Fruit fly (Drosophila melanogaster) whole organism, wandering third instar larva: ENCODE measurements around the gene Acp95EF.

Experiments
- Abd-B ChIP-seq: fragments of >200 bp; optimal IDR thresholded peaks from 2 replicates; lab custom pipeline; 2017; ENCODE audit warnings: missing biosample characterization, missing genetic modification characterization
- CG32264 ChIP-seq: fragments of 200-800 bp; sonication (Bioruptor generic); optimal IDR thresholded peaks from 2 replicates; lab custom pipeline; 2016; ENCODE audit warnings: missing biosample characterization, missing genetic modification characterization
- CG9705 ChIP-seq: fragments of 200-800 bp; sonication (Bioruptor generic); optimal IDR thresholded peaks from 2 replicates; lab custom pipeline; 2018; ENCODE audit warnings: missing biosample characterization, mild to moderate bottlenecking, missing genetic modification characterization
- CrebA ChIP-seq: fragments of 200-800 bp; sonication (Bioruptor generic); optimal IDR thresholded peaks from 2 replicates; lab custom pipeline; 2016; ENCODE audit warnings: missing biosample characterization, mild to moderate bottlenecking, missing genetic modification characterization, borderline replicate concordance
- Dfd ChIP-seq: fragments of >200 bp; optimal IDR thresholded peaks from 2 replicates; lab custom pipeline; 2017; ENCODE audit warnings: missing biosample characterization, missing genetic modification characterization
- Dif ChIP-seq: fragments of 200-275, 200-300 bp; sonication (Bioruptor generic); optimal IDR thresholded peaks from 2 replicates; lab custom pipeline; 2018; ENCODE audit warnings: missing biosample characterization, missing genetic modification characterization; ENCODE audit not compliant: partially characterized antibody
- GATAd ChIP-seq: sonication (Bioruptor generic); optimal IDR thresholded peaks from 2 replicates; lab custom pipeline; 2016; ENCODE audit warnings: missing biosample characterization, missing genetic modification characterization
- HLH106 ChIP-seq: fragments of 200-800 bp; optimal IDR thresholded peaks from 3 replicates; lab custom pipeline; 2019; ENCODE audit warnings: missing biosample characterization, mild to moderate bottlenecking, missing genetic modification characterization, moderate library complexity
- Hnf4 ChIP-seq: fragments of 200-800 bp; sonication (Bioruptor generic); optimal IDR thresholded peaks from 2 replicates; lab custom pipeline; 2016; ENCODE audit warnings: missing biosample characterization, mild to moderate bottlenecking, missing genetic modification characterization
- Hr78 ChIP-seq: fragments of >200 bp; optimal IDR thresholded peaks from 2 replicates; lab custom pipeline; 2017; ENCODE audit warnings: missing biosample characterization, missing genetic modification characterization
- Hr83 ChIP-seq: fragments of 200-300 bp; sonication (Bioruptor generic); optimal IDR thresholded peaks from 2 replicates; lab custom pipeline; 2016; ENCODE audit warnings: missing biosample characterization, mild to moderate bottlenecking, missing genetic modification characterization, moderate library complexity; ENCODE audit not compliant: poor library complexity, severe bottlenecking
- Jra ChIP-seq: sonication (Bioruptor generic); optimal IDR thresholded peaks from 2 replicates; lab custom pipeline; 2016; ENCODE audit warnings: missing biosample characterization, missing genetic modification characterization
- Mio ChIP-seq: sonication (Bioruptor generic); optimal IDR thresholded peaks from 2 replicates; lab custom pipeline; 2016; ENCODE audit warnings: missing biosample characterization, missing genetic modification characterization
- Myc ChIP-seq: fragments of >200 bp; optimal IDR thresholded peaks from 2 replicates; lab custom pipeline; 2017
- N ChIP-seq: fragments of >200 bp; optimal IDR thresholded peaks from 2 replicates; lab custom pipeline; 2018; ENCODE audit warnings: missing biosample characterization, missing external identifiers, missing genetic modification characterization
- OdsH ChIP-seq: fragments of 200-800 bp; sonication (Bioruptor generic); optimal IDR thresholded peaks from 2 replicates; lab custom pipeline; 2016; ENCODE audit warnings: missing biosample characterization, mild to moderate bottlenecking, missing genetic modification characterization
- Rel ChIP-seq, 2 experiments: fragments of 200-800 bp; sonication (Bioruptor generic) in 1 of 2; optimal IDR thresholded peaks; 2 replicates in 1 of 2; 3 replicates in 1 of 2; lab custom pipeline; 2016 to 2019; ENCODE audit warnings: mild to moderate bottlenecking in 2 of 2, missing biosample characterization in 2 of 2, missing genetic modification characterization in 2 of 2, moderate library complexity in 1 of 2
- Sp1 ChIP-seq: fragments of 200-800 bp; sonication (Bioruptor generic); optimal IDR thresholded peaks from 3 replicates; lab custom pipeline; 2019; ENCODE audit warnings: missing biosample characterization, mild to moderate bottlenecking, missing genetic modification characterization, moderate library complexity
- Vsx2 ChIP-seq: fragments of 200-300, 225-300 bp; sonication (Bioruptor generic); optimal IDR thresholded peaks from 2 replicates; lab custom pipeline; 2018; ENCODE audit warnings: missing biosample characterization, missing genetic modification characterization; ENCODE audit not compliant: partially characterized antibody
- br ChIP-seq: fragments of 200-800 bp; sonication (Bioruptor generic); optimal IDR thresholded peaks from 2 replicates; lab custom pipeline; 2016; ENCODE audit warnings: missing biosample characterization, missing genetic modification characterization
- brk ChIP-seq: fragments of 200-800 bp; sonication (Bioruptor generic); optimal IDR thresholded peaks from 2 replicates; lab custom pipeline; 2016; ENCODE audit warnings: missing biosample characterization, mild to moderate bottlenecking, missing genetic modification characterization
- dl ChIP-seq, 2 experiments: fragments of 175-275, 200-275 bp in 1 of 2; fragments of 200-275 bp in 1 of 2; sonication (Bioruptor generic); optimal IDR thresholded peaks; lab custom pipeline; 2018; ENCODE audit warnings: mild to moderate bottlenecking in 2 of 2, missing biosample characterization in 2 of 2, missing genetic modification characterization in 2 of 2, moderate library complexity in 2 of 2; ENCODE audit not compliant: partially characterized antibody in 2 of 2, insufficient read depth in 1 of 2
- dmrt93B ChIP-seq: fragments of 200-800 bp; sonication (Bioruptor generic); optimal IDR thresholded peaks from 2 replicates; lab custom pipeline; 2018; ENCODE audit warnings: missing biosample characterization, mild to moderate bottlenecking, missing genetic modification characterization
- dsf ChIP-seq: sonication (Bioruptor generic); optimal IDR thresholded peaks from 2 replicates; lab custom pipeline; 2016; ENCODE audit warnings: missing biosample characterization, missing genetic modification characterization, borderline replicate concordance
- ey ChIP-seq: fragments of 200-800 bp; sonication (Bioruptor generic); optimal IDR thresholded peaks from 2 replicates; lab custom pipeline; 2016; ENCODE audit warnings: missing biosample characterization, missing genetic modification characterization
- foxo ChIP-seq, 2 experiments: fragments of 200-800 bp; sonication (Bioruptor generic); optimal IDR thresholded peaks; 2 replicates in 1 of 2; 3 replicates in 1 of 2; lab custom pipeline; 2016 to 2017; ENCODE audit warnings: missing biosample characterization in 2 of 2, missing genetic modification characterization in 2 of 2
- fru ChIP-seq: fragments of 200-800 bp; sonication (Bioruptor generic); optimal IDR thresholded peaks from 3 replicates; lab custom pipeline; 2016; ENCODE audit warnings: missing biosample characterization, mild to moderate bottlenecking, missing genetic modification characterization
- h ChIP-seq: fragments of 200-800 bp; sonication (Bioruptor generic); optimal IDR thresholded peaks from 3 replicates; lab custom pipeline; 2016; ENCODE audit warnings: missing biosample characterization, mild to moderate bottlenecking, missing genetic modification characterization
- jim ChIP-seq: fragments of 175-275, 200-325 bp; sonication (Bioruptor generic); optimal IDR thresholded peaks from 2 replicates; lab custom pipeline; 2016; ENCODE audit warnings: missing biosample characterization, mild to moderate bottlenecking, missing genetic modification characterization
- lola ChIP-seq: fragments of >200 bp; optimal IDR thresholded peaks from 2 replicates; lab custom pipeline; 2017; ENCODE audit warnings: missing biosample characterization, missing genetic modification characterization
- pan ChIP-seq: fragments of >200 bp; optimal IDR thresholded peaks from 2 replicates; lab custom pipeline; 2017
- psq ChIP-seq: fragments of 200-800 bp; sonication (Bioruptor generic); optimal IDR thresholded peaks from 3 replicates; lab custom pipeline; 2017; ENCODE audit warnings: missing biosample characterization, mild to moderate bottlenecking, missing genetic modification characterization, moderate library complexity
- rgr ChIP-seq: fragments of 200-800 bp; sonication (Bioruptor generic); optimal IDR thresholded peaks from 3 replicates; lab custom pipeline; 2016; ENCODE audit warnings: missing biosample characterization, mild to moderate bottlenecking, missing genetic modification characterization
- sage ChIP-seq: fragments of 200-800 bp; sonication (Bioruptor generic); optimal IDR thresholded peaks from 2 replicates; lab custom pipeline; 2016; ENCODE audit warnings: missing biosample characterization, mild to moderate bottlenecking, missing genetic modification characterization
- sv ChIP-seq: fragments of 200-800 bp; sonication (Bioruptor generic); optimal IDR thresholded peaks from 3 replicates; lab custom pipeline; 2016; ENCODE audit warnings: missing biosample characterization, missing genetic modification characterization
- tai ChIP-seq: sonication (Bioruptor generic); optimal IDR thresholded peaks from 2 replicates; lab custom pipeline; 2016; ENCODE audit warnings: missing biosample characterization, missing genetic modification characterization
- usp ChIP-seq: fragments of >200 bp; optimal IDR thresholded peaks from 2 replicates; lab custom pipeline; 2017; ENCODE audit warnings: missing biosample characterization, missing genetic modification characterization
- woc ChIP-seq: sonication (Bioruptor generic); optimal IDR thresholded peaks from 2 replicates; lab custom pipeline; 2016; ENCODE audit warnings: missing biosample characterization, mild to moderate bottlenecking, missing genetic modification characterization

Gene Acp95EF

dm6 chr3R:24272775-24273290 is 44.1 kb downstream of the Acp95EF start, which contains the start of gene Orct2:
Gene Orct2, plus strand, starts transcription at chr3R:24273029.
- TF ChIP-seq N (GFP tag; lab: Kevin White, UChicago) (no peak), psq (GFP tag; lab: Kevin White, UChicago) (peak; percentile 45), tai (GFP tag; lab: Kevin White, UChicago) (no peak), br (peak; percentile 40), Mio (GFP tag; lab: Kevin White, UChicago) (no peak), Rel (GFP tag; optimal IDR thresholded peaks at IDR 0.05; lab: Kevin White, UChicago) (no peak), Rel (tag; optimal IDR thresholded peaks at IDR 0.05; lab: Kevin White, UChicago) (peak; percentile 18), Dfd (GFP tag; lab: Kevin White, UChicago) (no peak), usp (GFP tag; lab: Kevin White, UChicago) (no peak), lola (no peak), dsf (GFP tag; lab: Kevin White, UChicago) (no peak), Hnf4 (GFP tag; lab: Kevin White, UChicago) (peak; percentile 74), Sp1 (peak; percentile 28), sv (GFP tag; lab: Kevin White, UChicago) (no peak), ey (GFP tag; lab: Kevin White, UChicago) (no peak), dl (GFP tag; optimal IDR thresholded peaks at IDR 0.05; lab: Kevin White, UChicago; ENCODE audit: insufficient read depth in 1 of 2, partially characterized antibody in 2 of 2) (peak; percentile 6 to 11), CG32264 (GFP tag; lab: Kevin White, UChicago) (no peak), CG9705 (GFP tag; lab: Kevin White, UChicago) (no peak), HLH106 (no peak), rgr (GFP tag; lab: Kevin White, UChicago) (peak; percentile 12), OdsH (GFP tag; lab: Kevin White, UChicago) (no peak), dmrt93B (GFP tag; lab: Kevin White, UChicago) (no peak), Dif (GFP tag; lab: Kevin White, UChicago) (peak; percentile 55), sage (GFP tag; lab: Kevin White, UChicago) (no peak), Myc (lab: Kevin White, UChicago) (no peak), woc (GFP tag; lab: Kevin White, UChicago) (no peak), Hr83 (no peak), h (GFP tag; lab: Kevin White, UChicago) (peak; percentile 37), Hr78 (GFP tag; lab: Kevin White, UChicago) (no peak), pan (lab: Kevin White, UChicago) (no peak), jim (no peak), Jra (peak; percentile 69), CrebA (GFP tag; lab: Kevin White, UChicago) (no peak), foxo (GFP tag; optimal IDR thresholded peaks at IDR 0.05; lab: Kevin White, UChicago) (peak in 1 of 2 experiments; percentile 22), Vsx2 (GFP tag; lab: Kevin White, UChicago) (no peak), GATAd (GFP tag; lab: Kevin White, UChicago) (no peak), fru (no peak), Abd-B (no peak), brk (GFP tag; lab: Kevin White, UChicago) (no peak)

DNA sequence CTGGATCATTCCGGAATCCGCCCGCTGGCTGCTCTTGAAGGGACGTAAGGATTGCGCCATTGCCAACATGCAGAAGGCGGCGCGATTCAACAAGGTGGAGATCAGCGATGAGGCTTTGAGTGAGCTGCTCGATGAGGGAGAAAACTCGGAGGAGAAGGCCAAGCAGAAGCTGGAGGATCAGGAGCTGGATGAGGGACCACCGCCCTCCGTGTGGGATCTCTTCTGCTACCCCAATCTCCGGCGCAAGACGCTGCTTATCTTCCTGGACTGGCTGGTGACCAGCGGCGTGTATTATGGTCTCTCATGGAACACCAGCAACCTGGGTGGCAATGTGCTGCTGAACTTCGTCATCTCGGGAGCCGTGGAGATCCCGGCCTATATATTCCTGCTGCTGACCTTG is 45.4 kb downstream of the Acp95EF start:
- TF ChIP-seq Abd-B = no peak
- no peak for TF ChIP-seq dmrt93B (GFP tag; lab: Kevin White, UChicago)
- no peak for TF ChIP-seq br
- no peak for TF ChIP-seq CG9705 (GFP tag; lab: Kevin White, UChicago)
- no peak for TF ChIP-seq h (GFP tag; lab: Kevin White, UChicago)
- TF ChIP-seq Vsx2 (GFP tag; lab: Kevin White, UChicago) = no peak
- no peak for TF ChIP-seq HLH106
- TF ChIP-seq woc (GFP tag; lab: Kevin White, UChicago) = no peak
- TF ChIP-seq sage (GFP tag; lab: Kevin White, UChicago) = no peak
- TF ChIP-seq sv (GFP tag; lab: Kevin White, UChicago) = no peak
- TF ChIP-seq dl (GFP tag; optimal IDR thresholded peaks at IDR 0.05; lab: Kevin White, UChicago; ENCODE audit: insufficient read depth in 1 of 2, partially characterized antibody in 2 of 2) = no peak
- TF ChIP-seq dsf (GFP tag; lab: Kevin White, UChicago) = no peak
